Fruit fly (Drosophila melanogaster) whole organism, adult: ENCODE results near the gene CG10467.

ENCODE experiments used
- CG11617 ChIP-seq: fragments of 200-800 bp; sonication (Bioruptor generic); optimal IDR thresholded peaks from 2 replicates; lab custom pipeline; 2017; ENCODE audit warnings: mild to moderate bottlenecking, missing biosample characterization, missing genetic modification reagents, missing genetic modification characterization
- CG12768 ChIP-seq: fragments of 200-800 bp; sonication (Bioruptor generic); optimal IDR thresholded peaks from 2 replicates; lab custom pipeline; 2017; ENCODE audit warnings: missing biosample characterization, missing genetic modification characterization, mild to moderate bottlenecking, moderate library complexity, missing genetic modification reagents
- CG14711 ChIP-seq: fragments of 200-800 bp; sonication (Bioruptor generic); optimal IDR thresholded peaks from 2 replicates; lab custom pipeline; 2018; ENCODE audit warnings: missing biosample characterization, mild to moderate bottlenecking, missing genetic modification characterization, moderate library complexity
- CG1620 ChIP-seq: fragments of 200-800 bp; sonication (Bioruptor generic); optimal IDR thresholded peaks from 2 replicates; lab custom pipeline; 2016; ENCODE audit warnings: missing biosample characterization, missing genetic modification characterization
- CG33017 ChIP-seq: fragments of 200-800 bp; sonication (Bioruptor generic); optimal IDR thresholded peaks from 2 replicates; lab custom pipeline; 2018; ENCODE audit warnings: missing biosample characterization, mild to moderate bottlenecking, missing genetic modification characterization, moderate library complexity
- CG5204 ChIP-seq: fragments of 200-800 bp; sonication (Bioruptor generic); optimal IDR thresholded peaks from 2 replicates; lab custom pipeline; 2016; ENCODE audit warnings: missing biosample characterization, missing genetic modification characterization
- CG7045 ChIP-seq: fragments of 200-800 bp; sonication (Bioruptor generic); optimal IDR thresholded peaks from 2 replicates; lab custom pipeline; 2017; ENCODE audit warnings: missing biosample characterization, mild to moderate bottlenecking, missing genetic modification characterization
- CG7101 ChIP-seq: fragments of 200-800 bp; sonication (Bioruptor generic); optimal IDR thresholded peaks from 2 replicates; lab custom pipeline; 2018; ENCODE audit warnings: missing biosample characterization, mild to moderate bottlenecking, missing genetic modification characterization, moderate library complexity
- Clk ChIP-seq: fragments of 200-800 bp; sonication (Bioruptor generic); optimal IDR thresholded peaks from 2 replicates; lab custom pipeline; 2017; ENCODE audit warnings: missing biosample characterization, missing genetic modification characterization
- Crg-1 ChIP-seq: fragments of 200-800 bp; sonication (Bioruptor generic); optimal IDR thresholded peaks from 2 replicates; lab custom pipeline; 2016; ENCODE audit warnings: missing biosample characterization, missing genetic modification characterization
- Hr96 ChIP-seq: fragments of 200-800 bp; sonication (Bioruptor generic); optimal IDR thresholded peaks from 2 replicates; lab custom pipeline; 2016; ENCODE audit warnings: missing biosample characterization, missing genetic modification characterization
- Mnt ChIP-seq: fragments of 200-800 bp; sonication (Bioruptor generic); optimal IDR thresholded peaks from 2 replicates; lab custom pipeline; 2016; ENCODE audit warnings: missing biosample characterization, mild to moderate bottlenecking, missing genetic modification characterization
- bab1 ChIP-seq: fragments of 200-800 bp; sonication (Bioruptor generic); optimal IDR thresholded peaks from 3 replicates; lab custom pipeline; 2019; ENCODE audit warnings: missing biosample characterization, mild to moderate bottlenecking, missing genetic modification characterization, moderate library complexity
- cic ChIP-seq: fragments of 200-800 bp; sonication (Bioruptor generic); optimal IDR thresholded peaks from 2 replicates; lab custom pipeline; 2017; ENCODE audit warnings: missing biosample characterization, mild to moderate bottlenecking, missing genetic modification characterization, moderate library complexity
- cnc ChIP-seq, 2 experiments: fragments of >200 bp; optimal IDR thresholded peaks; 2 replicates each; lab custom pipeline; 2017
- kay ChIP-seq: fragments of 200-800 bp; sonication (Bioruptor generic); peaks from one replicate; lab custom pipeline; 2016; ENCODE audit warnings: missing biosample characterization, missing genetic modification characterization, borderline replicate concordance
- ovo ChIP-seq: fragments of 200-800 bp; sonication (Bioruptor generic); optimal IDR thresholded peaks from 2 replicates; lab custom pipeline; 2016; ENCODE audit warnings: missing biosample characterization, missing genetic modification characterization
- pad ChIP-seq: fragments of 200-800 bp; sonication (Bioruptor generic); optimal IDR thresholded peaks from 3 replicates; lab custom pipeline; 2017; ENCODE audit warnings: missing biosample characterization, missing genetic modification characterization, mild to moderate bottlenecking, moderate library complexity, missing genetic modification reagents
- tj ChIP-seq: fragments of 200-800 bp; sonication (Bioruptor generic); optimal IDR thresholded peaks from 3 replicates; lab custom pipeline; 2017; ENCODE audit warnings: missing biosample characterization, mild to moderate bottlenecking, missing genetic modification characterization, moderate library complexity
- toe ChIP-seq: fragments of 200-800 bp; sonication (Bioruptor generic); optimal IDR thresholded peaks from 2 replicates; lab custom pipeline; 2016; ENCODE audit warnings: missing biosample characterization, missing genetic modification characterization

Gene CG10467

dm6 chr3L:6085988-6086387, 8.6 kb downstream of the CG10467 start:
- TF ChIP-seq Clk (GFP tag; lab: Kevin White, UChicago), result no peak
- TF ChIP-seq CG33017, result no peak
- TF ChIP-seq ovo (GFP tag; lab: Kevin White, UChicago), result no peak
- TF ChIP-seq toe (GFP tag; lab: Kevin White, UChicago), result no peak
- TF ChIP-seq CG12768 (GFP tag; lab: Kevin White, UChicago), result no peak
- no peak for TF ChIP-seq CG7101 (tag; lab: Kevin White, UChicago)
- no peak for TF ChIP-seq tj (GFP tag; lab: Kevin White, UChicago)
- no peak for TF ChIP-seq CG14711
- no peak for TF ChIP-seq Mnt
- no peak for TF ChIP-seq CG11617 (GFP tag; lab: Kevin White, UChicago)
- no peak for TF ChIP-seq pad (GFP tag; lab: Kevin White, UChicago)
- TF ChIP-seq Hr96, result no peak
- TF ChIP-seq cic (GFP tag; lab: Kevin White, UChicago), result no peak
- no peak for TF ChIP-seq CG7045 (GFP tag; lab: Kevin White, UChicago)
- TF ChIP-seq CG5204 (GFP tag; lab: Kevin White, UChicago), result no peak

- TF ChIP-seq CG11617 (GFP tag; lab: Kevin White, UChicago) (no peak), CG12768 (GFP tag; lab: Kevin White, UChicago) (no peak), Hr96 (no peak), Clk (GFP tag; lab: Kevin White, UChicago) (no peak), CG7101 (tag; lab: Kevin White, UChicago) (no peak), ovo (GFP tag; lab: Kevin White, UChicago) (no peak), CG33017 (no peak)
Measured at dm6 chr3L:6085157-6085556, 9.4 kb downstream of the CG10467 start.

- TF ChIP-seq kay, result no peak
- peak; percentile 19 for TF ChIP-seq CG5204 (GFP tag; lab: Kevin White, UChicago)
Measured at dm6 chr3L:6084446-6084845, 10.1 kb downstream of the CG10467 start.

- TF ChIP-seq CG7101 (tag; lab: Kevin White, UChicago) (no peak), CG33017 (no peak), pad (GFP tag; lab: Kevin White, UChicago) (no peak), cic (GFP tag; lab: Kevin White, UChicago) (no peak)
Measured at dm6 chr3L:6082561-6082960, 12.0 kb downstream of the CG10467 start, which contains the start of gene CG13293. Gene CG13293, plus strand, starts transcription at chr3L:6082883.

- TF ChIP-seq Clk (GFP tag; lab: Kevin White, UChicago), result no peak
- no peak for TF ChIP-seq CG12768 (GFP tag; lab: Kevin White, UChicago)
- TF ChIP-seq CG7101 (tag; lab: Kevin White, UChicago), result no peak
- TF ChIP-seq toe (GFP tag; lab: Kevin White, UChicago), result no peak
- TF ChIP-seq CG7045 (GFP tag; lab: Kevin White, UChicago), result no peak
- TF ChIP-seq kay, result no peak
- TF ChIP-seq ovo (GFP tag; lab: Kevin White, UChicago), result no peak
- no peak for TF ChIP-seq tj (GFP tag; lab: Kevin White, UChicago)
- TF ChIP-seq cic (GFP tag; lab: Kevin White, UChicago), result no peak
- TF ChIP-seq Mnt, result no peak
- TF ChIP-seq CG1620 (GFP tag; lab: Kevin White, UChicago), result no peak
- no peak for TF ChIP-seq CG5204 (GFP tag; lab: Kevin White, UChicago)
- no peak for TF ChIP-seq cnc (optimal IDR thresholded peaks at IDR 0.05; lab: Kevin White, UChicago)
- no peak for TF ChIP-seq bab1 (GFP tag; lab: Kevin White, UChicago)
- TF ChIP-seq CG33017, result no peak
- no peak for TF ChIP-seq pad (GFP tag; lab: Kevin White, UChicago)
Measured at dm6 chr3L:6076429-6076828, 18.1 kb downstream of the CG10467 start, which contains the start of gene ssp6. Gene ssp6, plus strand, starts transcription at chr3L:6076722.

dm6 chr3L:6074975-6075692, 19.4 kb downstream of the CG10467 start, which contains the start of the genes CG13295 and CG6610:
Gene CG13295, minus strand, starts transcription at chr3L:6075245.
Gene CG6610, plus strand, starts transcription at chr3L:6075536.
- TF ChIP-seq pad (GFP tag; lab: Kevin White, UChicago) (peak; percentile 25), toe (GFP tag; lab: Kevin White, UChicago) (peak; percentile 73), Crg-1 (GFP tag; lab: Kevin White, UChicago) (peak; percentile 52), CG12768 (GFP tag; lab: Kevin White, UChicago) (peak; percentile 24), cnc (optimal IDR thresholded peaks at IDR 0.05; lab: Kevin White, UChicago) (no peak), CG7101 (tag; lab: Kevin White, UChicago) (peak; percentile 56), Mnt (peak; percentile 46), CG33017 (peak; percentile 10), CG1620 (GFP tag; lab: Kevin White, UChicago) (peak; percentile 63), CG5204 (GFP tag; lab: Kevin White, UChicago) (peak; percentile 49), tj (GFP tag; lab: Kevin White, UChicago) (no peak), kay (no peak), CG7045 (GFP tag; lab: Kevin White, UChicago) (peak; percentile 46), cic (GFP tag; lab: Kevin White, UChicago) (peak; percentile 1), bab1 (GFP tag; lab: Kevin White, UChicago) (peak; percentile 54), Clk (GFP tag; lab: Kevin White, UChicago) (peak; percentile 40), CG11617 (GFP tag; lab: Kevin White, UChicago) (peak; percentile 32), ovo (GFP tag; lab: Kevin White, UChicago) (no peak), CG14711 (peak; percentile 23), Hr96 (peak; percentile 71)
